Worm (Caenorhabditis elegans): ENCODE results near the gene str-16.

The str-16 gene

ce11 chrV:3278101-3278639, 41.5 kb downstream of the str-16 start, which contains the start of gene fbxa-64 (continued):
- TF ChIP-seq unc-62 (GFP tag; optimal IDR thresholded peaks at IDR 0.05 in 1 of 2) (peak in 1 of 2 experiments; percentile 8), unc-62 (tag; optimal IDR thresholded peaks at IDR 0.05) (no peak), ztf-7 (tag; optimal IDR thresholded peaks at IDR 0.05) (no peak)

- TF ChIP-seq spr-1 (tag; optimal IDR thresholded peaks at IDR 0.05) (no peak), hlh-11 (tag; optimal IDR thresholded peaks at IDR 0.05) (peak; percentile 54), daf-16 (GFP tag; optimal IDR thresholded peaks at IDR 0.05) (peak in 1 of 2 experiments; percentile 86), daf-16 (tag; optimal IDR thresholded peaks at IDR 0.05) (no peak), nhr-28 (tag; optimal IDR thresholded peaks at IDR 0.05) (peak; percentile 10), F44E2.7 (GFP tag; IDR thresholded peaks at IDR 0.05) (no peak), dmd-6 (GFP tag; IDR thresholded peaks at IDR 0.05) (peak; percentile 40), daf-12 (tag; optimal IDR thresholded peaks at IDR 0.05) (no peak), zag-1 (tag; optimal IDR thresholded peaks at IDR 0.05) (no peak), aha-1 (tag) (peak; percentile 35), ceh-32 (tag; optimal IDR thresholded peaks at IDR 0.05; ENCODE audit: poor library complexity) (no peak), nhr-111 (GFP tag; optimal IDR thresholded peaks at IDR 0.05) (no peak), nhr-41 (GFP tag; IDR thresholded peaks at IDR 0.05) (no peak)
Measured at ce11 chrV:3279138-3279537, 42.5 kb downstream of the str-16 start.

- no peak for TF ChIP-seq nhr-102 (tag; optimal IDR thresholded peaks at IDR 0.05)
- no peak for TF ChIP-seq nhr-41 (GFP tag; IDR thresholded peaks at IDR 0.05)
- peak; percentile 26 for TF ChIP-seq hlh-11 (tag; optimal IDR thresholded peaks at IDR 0.05)
- TF ChIP-seq lin-29 (GFP tag; IDR thresholded peaks at IDR 0.05): no peak
- no peak for TF ChIP-seq arid-1 (GFP tag; conservative IDR thresholded peaks at IDR 0.05)
Measured at ce11 chrV:3280009-3280408, 43.3 kb downstream of the str-16 start, which contains the start of gene T28A11.2. TSS of gene T28A11.2 (plus strand) at chrV:3280379.

- peak in 1 of 2 experiments; percentile 33 for TF ChIP-seq daf-16 (GFP tag; optimal IDR thresholded peaks at IDR 0.05)
- TF ChIP-seq daf-16 (tag; optimal IDR thresholded peaks at IDR 0.05): no peak
- no peak for TF ChIP-seq Y48G9A.11 (GFP tag; IDR thresholded peaks at IDR 0.05)
- no peak for TF ChIP-seq ZK546.5 (tag; optimal IDR thresholded peaks at IDR 0.05)
Measured at ce11 chrV:3281523-3281922, 44.8 kb downstream of the str-16 start, which contains the start of gene T28A11.25. TSS of gene T28A11.25 (plus strand) at chrV:3281823.

- TF ChIP-seq nhr-76 (tag; optimal IDR thresholded peaks at IDR 0.05): no peak
- TF ChIP-seq unc-62 (GFP tag; optimal IDR thresholded peaks at IDR 0.05 in 1 of 2): peak in 1 of 2 experiments; percentile 73
- TF ChIP-seq unc-62 (tag; optimal IDR thresholded peaks at IDR 0.05): no peak
- peak; percentile 18 for TF ChIP-seq aha-1 (tag)
Measured at ce11 chrV:3282957-3283356, 46.3 kb downstream of the str-16 start, which contains the start of gene str-64. TSS of gene str-64 (plus strand) at chrV:3283257.

- TF ChIP-seq ZK337.2 (GFP tag; IDR thresholded peaks at IDR 0.05) (0 out of 2 replicates have a peak, but pooled peaks have one; percentile 24), Y5F2A.4 (GFP tag; optimal IDR thresholded peaks at IDR 0.05) (no peak), aha-1 (tag) (peak; percentile 49), unc-62 (GFP tag; optimal IDR thresholded peaks at IDR 0.05 in 1 of 2) (peak in 1 of 2 experiments; percentile 25), unc-62 (tag; optimal IDR thresholded peaks at IDR 0.05) (no peak)
Measured at ce11 chrV:3284629-3285028, 48.0 kb downstream of the str-16 start, which contains the start of gene F35F10.5. TSS of gene F35F10.5 (plus strand) at chrV:3284929.

- no peak for TF ChIP-seq tra-1 (GFP tag; IDR thresholded peaks at IDR 0.05)
- no peak for TF ChIP-seq ceh-32 (tag; optimal IDR thresholded peaks at IDR 0.05; ENCODE audit: poor library complexity)
- TF ChIP-seq spr-1 (tag; optimal IDR thresholded peaks at IDR 0.05): no peak
- no peak for TF ChIP-seq ces-1 (GFP tag; optimal IDR thresholded peaks at IDR 0.05)
- no peak for TF ChIP-seq tag-97 (GFP tag; IDR thresholded peaks at IDR 0.05)
- TF ChIP-seq F44E2.7 (GFP tag; IDR thresholded peaks at IDR 0.05): no peak
- no peak for TF ChIP-seq aly-2 (tag; optimal IDR thresholded peaks at IDR 0.05)
- TF ChIP-seq zag-1 (tag; optimal IDR thresholded peaks at IDR 0.05): no peak
- no peak for TF ChIP-seq F49E8.2 (tag; optimal IDR thresholded peaks at IDR 0.05; ENCODE audit: borderline replicate concordance)
- no peak for TF ChIP-seq jun-1 (tag; optimal IDR thresholded peaks at IDR 0.05)
- TF ChIP-seq hlh-30 (tag; optimal IDR thresholded peaks at IDR 0.05; ENCODE audit: insufficient read depth): no peak
- TF ChIP-seq snpc-1.2 (GFP tag; IDR thresholded peaks at IDR 0.05): no peak
- no peak for TF ChIP-seq skn-1 (tag; optimal IDR thresholded peaks at IDR 0.05)
- TF ChIP-seq D1046.2 (GFP tag; IDR thresholded peaks at IDR 0.05): no peak
Measured at ce11 chrV:3287330-3287729, 50.7 kb downstream of the str-16 start, which contains the start of gene F35F10.7. TSS of gene F35F10.7 (minus strand) at chrV:3287430.

Data from whole organism, L4 larva.